Worm (Caenorhabditis elegans): ENCODE data around the gene ZK355.3.

Gene ZK355.3

DNA sequence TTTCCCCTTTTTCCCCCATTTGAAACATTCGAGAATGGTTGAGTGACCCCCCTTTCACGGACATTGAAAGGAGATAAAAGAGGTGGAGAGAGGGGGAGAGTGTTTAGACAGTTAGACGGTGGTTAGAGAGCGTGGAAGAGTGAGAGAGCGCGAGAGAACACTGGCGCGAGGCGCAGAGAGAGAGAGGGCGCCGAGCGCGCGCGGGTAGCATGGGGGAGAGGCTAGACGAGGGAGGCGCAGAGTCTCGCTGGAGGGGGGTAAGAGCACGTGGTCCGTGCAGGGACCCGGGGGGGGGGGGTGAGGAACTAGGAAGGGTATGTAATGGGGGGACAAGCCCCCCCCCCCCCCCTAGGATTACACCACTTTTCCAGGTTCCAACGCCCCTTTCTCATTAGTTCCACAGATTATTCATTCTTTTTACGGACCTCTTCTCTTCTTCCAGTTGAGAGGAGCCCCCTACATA is 46.5 kb upstream of the ZK355.3 start (continued):
- TF ChIP-seq nhr-129 (tag; optimal IDR thresholded peaks at IDR 0.05) (peak; percentile 90), crh-2 (tag; optimal IDR thresholded peaks at IDR 0.05) (peak; percentile 96), ceh-16 (tag; optimal IDR thresholded peaks at IDR 0.05) (peak; percentile 83), ztf-4 (tag; optimal IDR thresholded peaks at IDR 0.05) (peak; percentile 96), nhr-12 (tag; optimal IDR thresholded peaks at IDR 0.05) (no peak), blmp-1 (tag; optimal IDR thresholded peaks at IDR 0.05; ENCODE audit: insufficient read depth) (peak; percentile 79), ceh-82 (tag; optimal IDR thresholded peaks at IDR 0.05) (peak; percentile 26), zag-1 (tag; optimal IDR thresholded peaks at IDR 0.05) (peak; percentile 90), fos-1 (tag; optimal IDR thresholded peaks at IDR 0.05) (peak; percentile 87), unc-55 (GFP tag; optimal IDR thresholded peaks at IDR 0.05) (peak; percentile 89), nhr-10 (tag; optimal IDR thresholded peaks at IDR 0.05) (peak; percentile 51), elt-1 (tag; optimal IDR thresholded peaks at IDR 0.05) (peak; percentile 49), sem-4 (tag; optimal IDR thresholded peaks at IDR 0.05) (peak; percentile 93), nhr-237 (tag; optimal IDR thresholded peaks at IDR 0.05) (peak; percentile 69), ztf-1 (GFP tag; conservative IDR thresholded peaks at IDR 0.05) (no peak)

ce11 chrII:2967064-2967463 is 39.6 kb upstream of the ZK355.3 start:
- TF ChIP-seq F13H6.1 (tag; optimal IDR thresholded peaks at IDR 0.05) = peak; percentile 74
- TF ChIP-seq ztf-1 (GFP tag; conservative IDR thresholded peaks at IDR 0.05) = no peak
- TF ChIP-seq sma-9 (GFP tag; optimal IDR thresholded peaks at IDR 0.05) = peak; percentile 8
- no peak for TF ChIP-seq sma-9 (tag; optimal IDR thresholded peaks at IDR 0.05)
- TF ChIP-seq mab-5 (tag; optimal IDR thresholded peaks at IDR 0.05) = no peak

DNA sequence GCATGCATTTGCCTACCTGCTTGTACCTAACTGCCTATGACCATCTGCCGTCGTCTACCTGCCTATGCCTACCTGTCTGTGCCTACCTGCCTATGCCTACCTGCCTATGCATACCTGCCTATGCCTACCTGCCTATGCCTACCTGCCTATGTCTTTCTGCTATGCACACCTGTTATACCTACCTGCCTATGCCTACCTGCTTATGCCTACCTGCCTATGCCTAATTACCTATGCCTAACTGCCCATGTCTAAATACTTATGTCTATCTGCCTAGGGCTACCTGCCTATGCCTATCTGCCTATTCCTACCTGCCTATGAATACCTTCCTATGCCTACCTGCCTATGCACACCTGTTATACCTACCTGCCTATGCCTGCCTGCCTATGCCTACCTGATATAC is 38.9 kb upstream of the ZK355.3 start:
- no peak for TF ChIP-seq lin-39 (tag; optimal IDR thresholded peaks at IDR 0.05)
- no peak for TF ChIP-seq skn-1 (tag; optimal IDR thresholded peaks at IDR 0.05)
- TF ChIP-seq ztf-1 (GFP tag; conservative IDR thresholded peaks at IDR 0.05) = no peak
- TF ChIP-seq peb-1 (tag; optimal IDR thresholded peaks at IDR 0.05) = no peak
- TF ChIP-seq ZK546.5 (tag; optimal IDR thresholded peaks at IDR 0.05) = no peak
- TF ChIP-seq mdl-1 (tag; optimal IDR thresholded peaks at IDR 0.05) = no peak
- TF ChIP-seq egl-27 (tag; optimal IDR thresholded peaks at IDR 0.05) = no peak
- no peak for TF ChIP-seq mab-5 (tag; optimal IDR thresholded peaks at IDR 0.05)
- TF ChIP-seq nhr-11 (tag; optimal IDR thresholded peaks at IDR 0.05) = no peak
- TF ChIP-seq sma-9 (GFP tag; optimal IDR thresholded peaks at IDR 0.05) = no peak
- TF ChIP-seq sma-9 (tag; optimal IDR thresholded peaks at IDR 0.05) = no peak

DNA sequence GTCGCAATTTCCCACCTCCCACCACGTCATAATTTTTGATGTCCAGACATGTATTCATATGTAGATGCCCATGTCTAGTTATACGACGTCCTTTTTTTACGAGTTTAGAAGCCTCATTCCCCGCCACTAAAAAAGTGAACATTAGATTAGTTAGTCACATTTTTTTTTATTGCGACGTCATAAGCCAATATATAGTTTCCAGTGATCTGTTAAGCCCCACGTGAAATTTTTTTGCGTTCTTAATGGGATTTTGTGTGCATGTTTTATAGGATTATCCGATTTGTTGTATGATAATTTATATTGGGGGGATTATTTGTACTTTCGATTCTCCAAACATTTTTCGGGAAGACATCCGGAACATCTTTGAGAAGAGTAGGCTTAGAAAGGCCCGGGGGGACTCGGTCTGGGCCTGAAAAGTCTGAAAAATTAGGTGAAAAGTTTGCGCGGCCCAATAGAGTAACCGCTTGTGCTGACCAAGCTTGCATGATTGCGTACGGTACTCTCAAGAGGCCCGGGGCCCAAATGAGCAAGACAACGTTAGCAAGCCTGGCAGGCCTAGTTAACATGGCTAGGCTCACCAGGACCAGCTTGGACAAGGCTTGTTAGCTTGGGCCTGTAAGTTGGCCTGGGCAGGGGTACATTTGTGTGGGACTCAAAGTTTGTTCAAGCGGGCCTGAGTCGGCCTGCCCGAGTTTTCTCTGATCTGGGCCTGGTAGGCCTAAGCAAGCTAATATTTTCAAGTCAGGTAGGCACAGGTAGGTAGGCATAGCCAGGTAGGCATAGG is 38.0 kb upstream of the ZK355.3 start:
- TF ChIP-seq zag-1 (tag; optimal IDR thresholded peaks at IDR 0.05) = no peak
- no peak for TF ChIP-seq alr-1 (tag; optimal IDR thresholded peaks at IDR 0.05)
- TF ChIP-seq egl-27 (tag; optimal IDR thresholded peaks at IDR 0.05) = no peak
- no peak for TF ChIP-seq ama-1 (optimal IDR thresholded peaks at IDR 0.05)
- TF ChIP-seq unc-39 (tag; optimal IDR thresholded peaks at IDR 0.05) = no peak
- no peak for TF ChIP-seq blmp-1 (tag; optimal IDR thresholded peaks at IDR 0.05; ENCODE audit: insufficient read depth)
- TF ChIP-seq nhr-12 (tag; optimal IDR thresholded peaks at IDR 0.05) = no peak
- no peak for TF ChIP-seq nhr-25 (tag; optimal IDR thresholded peaks at IDR 0.05)
- no peak for TF ChIP-seq nhr-11 (tag; optimal IDR thresholded peaks at IDR 0.05)
- no peak for TF ChIP-seq F13H6.1 (tag; optimal IDR thresholded peaks at IDR 0.05)
- no peak for TF ChIP-seq unc-62 (GFP tag; optimal IDR thresholded peaks at IDR 0.05)
- TF ChIP-seq nhr-10 (tag; optimal IDR thresholded peaks at IDR 0.05) = no peak
- TF ChIP-seq crh-2 (tag; optimal IDR thresholded peaks at IDR 0.05) = no peak
- no peak for TF ChIP-seq ztf-11 (tag; optimal IDR thresholded peaks at IDR 0.05)
- TF ChIP-seq snpc-4 (tag; optimal IDR thresholded peaks at IDR 0.05) = no peak

DNA sequence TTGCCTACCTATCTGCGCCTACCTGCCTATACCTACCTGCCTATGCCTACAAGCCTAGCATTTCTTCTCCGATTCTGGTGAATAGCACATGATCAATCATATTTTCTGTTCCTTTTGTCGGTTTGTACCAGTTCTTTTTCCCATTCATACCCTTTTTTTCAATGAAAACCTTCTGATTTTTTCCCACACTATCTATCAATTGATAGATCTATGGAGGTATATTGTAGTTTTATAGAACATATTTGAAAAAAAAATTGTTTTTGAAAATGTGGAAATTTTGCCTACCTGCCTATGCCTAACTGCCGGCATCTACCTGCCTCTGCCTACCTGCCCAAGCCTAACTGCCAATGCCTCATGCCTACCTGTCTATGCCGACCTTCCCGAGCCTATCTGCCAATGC is 36.2 kb upstream of the ZK355.3 start:
- TF ChIP-seq peb-1 (tag; optimal IDR thresholded peaks at IDR 0.05) (no peak), elt-1 (tag; optimal IDR thresholded peaks at IDR 0.05) (no peak), snpc-4 (tag; optimal IDR thresholded peaks at IDR 0.05) (no peak), crh-2 (tag; optimal IDR thresholded peaks at IDR 0.05) (no peak)
